Fruit fly (Drosophila melanogaster) ovary, adult (tissue): ENCODE data around the gene Max.

Source experiments
- CG17801 ChIP-seq: fragments of 200-800 bp; optimal IDR thresholded peaks from 2 replicates; lab custom pipeline; 2019; ENCODE audit warnings: missing biosample characterization, mild to moderate bottlenecking, missing genetic modification characterization, moderate library complexity; ENCODE audit not compliant: partially characterized antibody

The Max gene

dm6 chr3L:19264141-19264487 is at the start of gene Max:
Gene Max, minus strand, starts transcription at chr3L:19264184.
- peak; percentile 71 for TF ChIP-seq CG17801

dm6 chr3L:19294613-19295299 is 30.8 kb upstream of the Max start:
- peak; percentile 58 for TF ChIP-seq CG17801

DNA sequence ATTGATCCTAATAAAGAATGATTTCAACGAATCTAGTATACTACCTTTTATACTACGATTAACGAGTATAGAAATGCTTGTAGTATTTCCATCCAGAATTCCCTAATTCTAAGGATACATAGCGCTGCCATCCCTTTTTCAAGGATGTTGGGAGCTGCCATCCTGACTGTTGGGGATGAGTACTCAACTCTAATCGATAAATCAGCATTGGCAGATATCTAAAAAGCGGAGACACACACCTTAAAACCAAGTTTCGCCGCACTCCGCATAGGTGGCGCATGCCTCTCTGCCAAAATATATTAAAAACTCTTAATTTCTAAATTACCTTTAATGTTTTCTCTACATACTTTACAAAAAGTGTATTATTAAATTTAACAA is 30.2 kb upstream of the Max start, which contains the start of gene fal:
TSS of gene fal (plus strand) at position 330 of the 378 bp plus-strand sequence.
- TF ChIP-seq CG17801: no peak

dm6 chr3L:19293178-19293741 is 29.3 kb upstream of the Max start:
- TF ChIP-seq CG17801: no peak

dm6 chr3L:19292440-19293175 is 28.6 kb upstream of the Max start, which contains the start of gene Gbs-76A:
Gene Gbs-76A, minus strand, starts transcription at chr3L:19292766.
- TF ChIP-seq CG17801: peak; percentile 50

DNA sequence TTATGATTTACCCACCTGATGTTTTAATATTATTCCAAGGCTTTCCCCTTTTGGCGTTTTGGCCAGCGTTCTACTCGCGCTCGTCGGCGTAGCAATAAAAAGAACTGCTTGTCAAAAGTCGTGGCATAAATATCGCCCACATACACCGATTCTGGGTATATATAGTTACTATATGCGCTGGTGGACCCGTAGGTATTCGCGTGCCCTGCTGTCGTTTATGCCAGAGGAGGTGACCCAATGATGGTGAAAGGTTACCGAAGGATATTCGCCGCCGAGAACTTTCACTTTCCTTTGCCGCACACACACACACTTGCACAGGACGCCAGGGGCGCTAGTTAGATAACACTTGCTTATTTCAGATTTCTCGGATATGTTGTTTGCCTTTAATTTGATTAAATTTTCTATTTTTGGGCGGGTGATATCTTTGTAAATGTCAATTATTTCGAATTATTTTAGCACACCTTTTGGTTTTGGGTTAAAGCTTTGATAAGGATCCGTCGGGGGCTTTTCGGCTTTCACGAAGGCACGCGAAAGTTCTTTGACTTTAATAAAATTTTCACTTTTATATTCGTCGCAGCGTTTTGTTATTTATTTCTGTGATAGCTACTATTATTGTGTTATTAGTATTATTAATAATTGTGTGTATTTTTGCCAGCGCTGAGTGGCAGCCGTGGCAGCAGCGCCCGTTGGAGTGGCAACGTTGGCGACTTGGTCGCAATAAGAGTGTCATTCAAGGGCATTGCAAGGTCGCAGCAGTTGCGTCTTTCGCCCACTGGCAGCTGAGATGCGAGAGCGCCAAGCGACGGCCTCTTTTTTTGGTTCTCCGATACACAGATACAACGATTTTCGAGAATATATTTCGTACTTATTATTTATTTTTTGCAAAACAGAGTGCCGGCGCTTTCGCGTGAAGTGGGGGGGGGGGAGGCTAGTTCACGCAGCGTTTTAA is 27.8 kb upstream of the Max start:
- no peak for TF ChIP-seq CG17801

- TF ChIP-seq CG17801: no peak
Observed at dm6 chr3L:19289411-19289810, 25.4 kb upstream of the Max start.

dm6 chr3L:19288395-19288969 is 24.5 kb upstream of the Max start:
- TF ChIP-seq CG17801: no peak

dm6 chr3L:19280700-19281099 is 16.7 kb upstream of the Max start, which contains the start of gene CG14089:
Gene CG14089, minus strand, starts transcription at chr3L:19280800.
- TF ChIP-seq CG17801: no peak

DNA sequence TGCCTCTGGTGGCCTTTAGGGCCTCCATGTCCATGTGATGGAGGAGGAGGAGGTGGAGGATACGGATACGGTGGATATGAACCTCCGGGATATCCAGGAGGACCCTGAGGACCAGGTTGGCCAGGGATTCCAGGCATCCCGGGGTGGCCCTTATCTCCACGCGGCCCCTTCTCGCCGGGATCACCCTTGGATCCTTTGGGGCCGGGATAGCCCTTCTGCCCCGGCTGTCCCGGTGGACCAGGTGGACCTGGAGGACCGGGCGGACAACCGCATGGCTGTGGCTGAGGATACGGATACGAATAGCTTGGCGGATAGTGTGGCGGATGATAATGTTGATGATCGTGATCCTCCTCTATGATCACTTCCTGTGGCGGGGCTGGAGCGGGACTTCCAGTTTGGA is 16.3 kb upstream of the Max start:
- TF ChIP-seq CG17801: no peak

- no peak for TF ChIP-seq CG17801
Observed at dm6 chr3L:19275491-19275890, 11.5 kb upstream of the Max start, which contains the start of gene CG14086. Gene CG14086, plus strand, starts transcription at chr3L:19275791.

DNA sequence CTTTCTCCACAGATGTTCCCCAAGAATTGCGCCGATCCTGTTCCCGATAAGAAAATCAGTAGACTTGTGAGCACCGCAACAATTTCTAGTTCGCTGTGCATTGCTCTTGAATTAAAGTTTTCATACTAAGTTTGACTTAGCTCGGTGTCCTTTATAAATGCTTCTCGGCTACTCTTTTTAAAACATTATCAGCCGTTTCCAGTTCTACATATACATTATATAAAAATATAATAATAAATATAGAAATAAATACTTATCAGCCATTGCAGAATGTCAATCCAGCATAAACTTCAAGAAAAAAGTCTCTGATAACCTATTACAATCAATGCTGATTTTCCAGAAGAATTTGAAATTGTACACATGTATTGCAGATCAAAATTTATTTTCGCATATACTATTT is 6.6 kb upstream of the Max start, which contains the start of gene CG14088:
TSS of gene CG14088 (minus strand) at position 101 of the 400 bp plus-strand sequence.
- TF ChIP-seq CG17801: no peak

DNA sequence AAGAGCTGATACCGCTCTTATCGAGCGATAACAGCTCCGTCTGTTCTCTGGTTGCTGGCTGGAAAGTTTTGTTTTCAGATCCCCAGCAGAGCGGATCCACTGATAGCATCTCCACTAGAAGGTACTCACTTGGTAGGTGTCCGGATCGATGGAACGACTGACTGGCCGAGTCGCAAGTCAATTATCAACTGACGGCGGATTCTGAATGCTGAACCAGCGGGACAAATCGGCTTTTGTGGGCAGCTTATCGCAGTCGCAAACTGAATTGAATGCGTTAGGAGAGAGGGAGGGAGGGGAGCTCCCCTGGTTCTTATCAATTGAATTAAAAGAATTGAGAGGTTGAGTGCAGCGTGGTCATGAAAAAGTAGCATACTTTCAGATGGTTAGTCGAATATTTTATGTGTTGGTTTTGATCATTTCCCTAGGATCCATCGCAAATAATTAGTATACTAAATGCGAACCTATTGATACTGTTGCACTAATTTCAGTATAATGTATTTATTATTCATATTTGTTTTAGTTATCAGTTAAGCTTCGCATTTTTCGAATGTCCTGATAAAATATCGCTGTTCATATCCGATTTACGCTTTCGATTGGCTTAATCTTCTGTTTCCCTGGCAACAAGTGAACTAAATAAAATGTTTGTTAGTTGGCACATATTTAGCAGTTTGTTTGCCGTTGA is 4.9 kb upstream of the Max start, which contains the start of the genes Aldh7A1 and CG14085:
TSS of gene Aldh7A1 (minus strand) at position 194 of the 682 bp plus-strand sequence.
TSS of gene CG14085 (plus strand) at position 632 of the 682 bp plus-strand sequence.
- TF ChIP-seq CG17801: no peak

dm6 chr3L:19265761-19266160 is 1.8 kb upstream of the Max start, which contains the start of gene CG45081:
Gene CG45081, plus strand, starts transcription at chr3L:19266061.
- TF ChIP-seq CG17801: no peak
